Worm (Caenorhabditis elegans): Measurements from ENCODE around the gene F35E8.1.

DNA sequence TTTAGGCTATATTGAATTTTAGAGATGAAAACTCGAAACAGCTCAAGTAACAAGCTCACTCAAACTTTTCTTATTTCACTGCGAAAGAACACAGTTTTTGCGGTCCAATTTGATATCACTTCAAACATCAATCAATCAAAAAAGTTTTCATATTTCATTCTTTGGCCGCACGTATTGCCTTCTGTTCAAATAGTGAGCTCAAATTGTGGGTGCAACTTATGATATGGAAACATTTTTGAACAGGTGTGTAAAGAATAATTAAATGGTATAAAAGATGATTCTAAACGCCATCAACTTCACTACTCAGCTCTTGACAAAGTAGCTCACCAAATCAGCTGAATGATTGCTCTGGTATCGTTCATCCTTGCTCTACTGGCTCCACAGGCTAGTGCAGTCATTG is 5.7 kb downstream of the F35E8.1 start, which contains the start of gene T06C12.14:
- TF ChIP-seq klf-2 (GFP tag; conservative IDR thresholded peaks at IDR 0.05) (no peak), ztf-23 (GFP tag; IDR thresholded peaks at IDR 0.05) (no peak), ref-1 (GFP tag; conservative IDR thresholded peaks at IDR 0.05) (no peak), cog-1 (tag; optimal IDR thresholded peaks at IDR 0.05) (no peak), ztf-29 (GFP tag; IDR thresholded peaks at IDR 0.05) (no peak), tab-1 (GFP tag; IDR thresholded peaks at IDR 0.05) (no peak)

All from whole organism, midembryonic.